Fruit fly (Drosophila melanogaster) whole organism, embryonic: ENCODE results near the gene CG8149.

ENCODE experiments used
- Ada2b ChIP-seq: fragments of 200-800 bp; sonication (Bioruptor generic); IDR thresholded peaks from 2 replicates; pipeline ENCODE4 v1.3.6; 2022; ENCODE audit warnings: missing biosample characterization, missing genetic modification characterization
- Bgb ChIP-seq: fragments of 200-800 bp; sonication (Bioruptor generic); IDR thresholded peaks from 2 replicates; pipeline ENCODE4 v1.3.6; 2022; ENCODE audit warnings: missing biosample characterization, missing genetic modification characterization; ENCODE audit not compliant: partially characterized antibody
- BtbVII ChIP-seq: fragments of 200-800 bp; sonication (Bioruptor generic); optimal IDR thresholded peaks from 3 replicates; lab custom pipeline; 2017; ENCODE audit warnings: missing biosample characterization, mild to moderate bottlenecking, missing genetic modification characterization
- CG1024 ChIP-seq: fragments of 200-800 bp; sonication (Bioruptor generic); IDR thresholded peaks from 2 replicates; pipeline ENCODE4 v1.3.6; 2022; ENCODE audit warnings: missing biosample characterization, missing genetic modification characterization
- CG10462 ChIP-seq: fragments of 200-800 bp; sonication (Bioruptor generic); optimal IDR thresholded peaks from 2 replicates; lab custom pipeline; 2016; ENCODE audit warnings: missing biosample characterization, missing genetic modification characterization
- CG11398 ChIP-seq: fragments of 200-800 bp; sonication (Bioruptor generic); optimal IDR thresholded peaks from 2 replicates; lab custom pipeline; 2016; ENCODE audit warnings: missing biosample characterization, missing genetic modification characterization
- CG11456 ChIP-seq: fragments of 200-800 bp; sonication (Bioruptor generic); IDR thresholded peaks from 3 replicates; pipeline ENCODE4 v1.3.6; 2022; ENCODE audit warnings: missing biosample characterization, missing genetic modification characterization
- CG11504 ChIP-seq: fragments of 200-800 bp; sonication (Bioruptor generic); optimal IDR thresholded peaks from 3 replicates; lab custom pipeline; 2019; ENCODE audit warnings: missing biosample characterization, mild to moderate bottlenecking, missing genetic modification characterization, moderate library complexity
- CG11723 ChIP-seq: fragments of 200-800 bp; sonication (Bioruptor generic); optimal IDR thresholded peaks from 2 replicates; lab custom pipeline; 2017; ENCODE audit warnings: missing biosample characterization, mild to moderate bottlenecking, missing genetic modification characterization
- CG12299 ChIP-seq: fragments of 200-800 bp; sonication (Bioruptor generic); optimal IDR thresholded peaks from 2 replicates; lab custom pipeline; 2018; ENCODE audit warnings: missing biosample characterization, mild to moderate bottlenecking, missing genetic modification characterization
- CG13624 ChIP-seq: fragments of 200-800 bp; sonication (Bioruptor generic); optimal IDR thresholded peaks from 2 replicates; lab custom pipeline; 2016; ENCODE audit warnings: missing biosample characterization, missing genetic modification characterization
- CG14710 ChIP-seq: fragments of 200-800 bp; sonication (Bioruptor generic); optimal IDR thresholded peaks from 3 replicates; lab custom pipeline; 2019; ENCODE audit warnings: missing biosample characterization, mild to moderate bottlenecking, missing genetic modification characterization, moderate library complexity
- CG15696 ChIP-seq: fragments of 200-800 bp; sonication (Bioruptor generic); optimal IDR thresholded peaks from 2 replicates; lab custom pipeline; 2019; ENCODE audit warnings: missing biosample characterization, mild to moderate bottlenecking, missing genetic modification characterization, moderate library complexity
- CG1647 ChIP-seq: fragments of 200-800 bp; sonication (Bioruptor generic); optimal IDR thresholded peaks from 3 replicates; lab custom pipeline; 2016; ENCODE audit warnings: missing biosample characterization, missing genetic modification characterization
- CG17361 ChIP-seq: fragments of 200-800 bp; sonication (Bioruptor generic); IDR thresholded peaks from 3 replicates; pipeline ENCODE4 v1.3.6; 2022; ENCODE audit warnings: missing biosample characterization, missing genetic modification characterization
- CG31388 ChIP-seq: fragments of 200-800 bp; sonication (Bioruptor generic); optimal IDR thresholded peaks from 2 replicates; lab custom pipeline; 2016; ENCODE audit warnings: missing biosample characterization, missing genetic modification characterization
- CG32772 ChIP-seq: fragments of 200-800 bp; sonication (Bioruptor generic); IDR thresholded peaks from 2 replicates; pipeline ENCODE4 v1.3.6; 2022; ENCODE audit warnings: missing biosample characterization, missing genetic modification characterization
- CG6689 ChIP-seq: fragments of 200-800 bp; sonication (Bioruptor generic); IDR thresholded peaks from 2 replicates; pipeline ENCODE4 v1.3.6; 2022; ENCODE audit warnings: missing biosample characterization, missing genetic modification characterization
- CG7357 ChIP-seq: fragments of 200-800 bp; sonication (Bioruptor generic); IDR thresholded peaks from 3 replicates; pipeline ENCODE4 v1.3.6; 2022; ENCODE audit warnings: missing biosample characterization, missing genetic modification characterization
- CG9215 ChIP-seq: fragments of 200-800 bp; sonication (Bioruptor generic); IDR thresholded peaks from 2 replicates; pipeline ENCODE4 v1.3.6; 2022; ENCODE audit warnings: missing biosample characterization, missing genetic modification characterization
- CG9609 ChIP-seq: fragments of 200-800 bp; sonication (Bioruptor generic); optimal IDR thresholded peaks from 3 replicates; lab custom pipeline; 2016; ENCODE audit warnings: missing biosample characterization, missing genetic modification characterization
- CTCF ChIP-seq: fragments of 200-800 bp; sonication (Bioruptor generic); optimal IDR thresholded peaks from 2 replicates; lab custom pipeline; 2017; ENCODE audit warnings: missing biosample characterization, mild to moderate bottlenecking, missing genetic modification characterization, moderate library complexity
- D19A ChIP-seq: fragments of 200-800 bp; optimal IDR thresholded peaks from 3 replicates; lab custom pipeline; 2019; ENCODE audit warnings: missing biosample characterization, mild to moderate bottlenecking, missing genetic modification characterization, moderate library complexity
- Elba2 ChIP-seq: fragments of 200-800 bp; sonication (Bioruptor generic); optimal IDR thresholded peaks from 3 replicates; lab custom pipeline; 2016; ENCODE audit warnings: missing biosample characterization, missing genetic modification characterization
- Fer1 ChIP-seq: fragments of 200-800 bp; sonication (Bioruptor generic); optimal IDR thresholded peaks from 2 replicates; lab custom pipeline; 2017; ENCODE audit warnings: missing biosample characterization, mild to moderate bottlenecking, missing genetic modification characterization
- Gug ChIP-seq: fragments of 200-800 bp; sonication (Bioruptor generic); IDR thresholded peaks from 4 replicates; pipeline ENCODE4 v1.3.6; 2022; ENCODE audit warnings: missing biosample characterization, missing genetic modification characterization
- H15 ChIP-seq: fragments of 200-800 bp; sonication (Bioruptor generic); IDR thresholded peaks from 3 replicates; pipeline ENCODE4 v1.3.6; 2022; ENCODE audit warnings: missing biosample characterization, missing genetic modification characterization
- HLH54F ChIP-seq: fragments of 200-800 bp; sonication (Bioruptor generic); optimal IDR thresholded peaks from 3 replicates; lab custom pipeline; 2016; ENCODE audit warnings: missing biosample characterization, missing genetic modification characterization
- Hr3 ChIP-seq: fragments of 200-800 bp; sonication (Bioruptor generic); optimal IDR thresholded peaks from 3 replicates; lab custom pipeline; 2016; ENCODE audit warnings: missing biosample characterization, missing genetic modification characterization
- Kr ChIP-seq: fragments of 200-800 bp; sonication (Bioruptor generic); optimal IDR thresholded peaks from 2 replicates; lab custom pipeline; 2017; ENCODE audit warnings: missing biosample characterization, mild to moderate bottlenecking, missing genetic modification characterization
- Lhr ChIP-seq: fragments of 200-800 bp; sonication (Bioruptor generic); optimal IDR thresholded peaks from 3 replicates; lab custom pipeline; 2017; ENCODE audit warnings: mild to moderate bottlenecking, missing biosample characterization, missing genetic modification reagents, missing genetic modification characterization
- Myb ChIP-seq: fragments of 200-800 bp; sonication (Bioruptor generic); optimal IDR thresholded peaks from 2 replicates; lab custom pipeline; 2016; ENCODE audit warnings: missing biosample characterization, missing genetic modification characterization
- NK7.1 ChIP-seq: fragments of 200-800 bp; sonication (Bioruptor generic); optimal IDR thresholded peaks from 3 replicates; lab custom pipeline; 2016; ENCODE audit warnings: missing biosample characterization, missing genetic modification characterization
- Nf-YA ChIP-seq: fragments of 200-800 bp; sonication (Bioruptor generic); IDR thresholded peaks from 2 replicates; pipeline ENCODE4 v1.3.6; 2022; ENCODE audit warnings: missing biosample characterization, missing genetic modification characterization
- Optix ChIP-seq: fragments of 200-800 bp; sonication (Bioruptor generic); IDR thresholded peaks from 3 replicates; pipeline ENCODE4 v1.3.6; 2022; ENCODE audit warnings: missing biosample characterization, missing genetic modification characterization
- PHDP ChIP-seq: fragments of 200-800 bp; sonication (Bioruptor generic); optimal IDR thresholded peaks from 3 replicates; lab custom pipeline; 2018; ENCODE audit warnings: missing biosample characterization, mild to moderate bottlenecking, missing genetic modification characterization, moderate library complexity
- Poxn ChIP-seq: fragments of 200-800 bp; sonication (Bioruptor generic); IDR thresholded peaks from 2 replicates; pipeline ENCODE4 v1.3.6; 2022; ENCODE audit warnings: missing biosample characterization, missing genetic modification characterization
- Ptx1 ChIP-seq: fragments of 200-800 bp; sonication (Bioruptor generic); IDR thresholded peaks from 2 replicates; pipeline ENCODE4 v1.3.6; 2022; ENCODE audit warnings: missing biosample characterization, missing genetic modification characterization
- ato ChIP-seq: fragments of 200-800 bp; sonication (Bioruptor generic); IDR thresholded peaks from 2 replicates; pipeline ENCODE4 v1.3.6; 2022; ENCODE audit warnings: missing biosample characterization, missing genetic modification characterization; ENCODE audit not compliant: partially characterized antibody
- hb ChIP-seq: fragments of 200-800 bp; sonication (Bioruptor generic); IDR thresholded peaks from 3 replicates; pipeline ENCODE4 v1.3.6; 2022; ENCODE audit warnings: missing biosample characterization, missing genetic modification characterization; ENCODE audit not compliant: partially characterized antibody
- hth ChIP-seq: fragments of >200 bp; optimal IDR thresholded peaks from 2 replicates; lab custom pipeline; 2017; ENCODE audit warnings: inconsistent platforms
- lbe ChIP-seq: fragments of 200-800 bp; sonication (Bioruptor generic); optimal IDR thresholded peaks from 2 replicates; lab custom pipeline; 2016; ENCODE audit warnings: missing biosample characterization, mild to moderate bottlenecking, missing genetic modification characterization
- nom ChIP-seq: fragments of 200-800 bp; sonication (Bioruptor generic); optimal IDR thresholded peaks from 2 replicates; lab custom pipeline; 2017; ENCODE audit warnings: missing biosample characterization, missing genetic modification characterization, mild to moderate bottlenecking, moderate library complexity, missing genetic modification reagents
- pan ChIP-seq, 4 experiments: fragments of >200 bp in 3 of 4; fragments of 200-800 bp in 1 of 4; sonication (Bioruptor generic) in 1 of 4; optimal IDR thresholded peaks in 3 of 4; IDR thresholded peaks in 1 of 4; 2 replicates each; pipeline versions ENCODE4 v1.3.6 to Lab custom; 2017 to 2022; ENCODE audit warnings: missing biosample characterization in 2 of 4, missing genetic modification characterization in 2 of 4, mixed read lengths in 1 of 4
- sc ChIP-seq, 3 experiments: fragments of >200 bp in 2 of 3; fragments of 200-800 bp in 1 of 3; sonication (Bioruptor generic) in 1 of 3; optimal IDR thresholded peaks; 2 replicates in 2 of 3; 3 replicates in 1 of 3; lab custom pipeline; 2017; ENCODE audit warnings: mild to moderate bottlenecking in 1 of 3, missing biosample characterization in 1 of 3, missing genetic modification characterization in 1 of 3, missing genetic modification reagents in 1 of 3
- seq ChIP-seq: fragments of 200-800 bp; sonication (Bioruptor generic); IDR thresholded peaks from 2 replicates; pipeline ENCODE4 v1.3.6; 2022; ENCODE audit warnings: missing biosample characterization, missing genetic modification characterization
- sima ChIP-seq: fragments of 200-800 bp; sonication (Bioruptor generic); optimal IDR thresholded peaks from 2 replicates; lab custom pipeline; 2016; ENCODE audit warnings: missing biosample characterization, missing genetic modification characterization
- slbo ChIP-seq: fragments of 200-800 bp; sonication (Bioruptor generic); IDR thresholded peaks from 2 replicates; pipeline ENCODE4 v1.3.6; 2022; ENCODE audit warnings: missing biosample characterization, missing genetic modification characterization
- so ChIP-seq: fragments of 200-800 bp; sonication (Bioruptor generic); IDR thresholded peaks from 3 replicates; pipeline ENCODE4 v1.3.6; 2022; ENCODE audit warnings: missing biosample characterization, missing genetic modification characterization
- stc ChIP-seq: fragments of 200-800 bp; sonication (Bioruptor generic); IDR thresholded peaks from 2 replicates; pipeline ENCODE4 v1.3.6; 2022; ENCODE audit warnings: missing biosample characterization, missing genetic modification characterization
- zfh2 ChIP-seq: fragments of 200-800 bp; sonication (Bioruptor generic); optimal IDR thresholded peaks from 2 replicates; lab custom pipeline; 2016; ENCODE audit warnings: missing biosample characterization, missing genetic modification characterization

Gene CG8149

DNA sequence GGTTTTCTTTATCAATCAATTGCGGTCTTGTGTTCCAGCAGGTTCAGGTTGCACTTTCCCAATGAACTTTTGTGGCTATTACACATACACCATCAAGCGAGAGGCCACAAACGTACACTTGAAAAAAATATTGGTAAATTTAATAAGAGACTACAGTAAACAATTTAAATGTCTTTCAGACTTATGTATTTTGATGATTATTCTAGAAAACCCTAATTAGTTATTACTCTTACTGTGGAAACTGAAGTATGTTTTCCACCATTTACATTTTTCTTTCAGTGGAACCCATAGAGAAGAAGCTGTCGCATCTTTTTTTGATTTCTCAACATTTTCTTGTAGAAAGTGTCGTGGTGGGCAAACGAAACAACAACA is 29.7 kb downstream of the CG8149 start (continued):
- TF ChIP-seq CG11723 (GFP tag; lab: Kevin White, UChicago) (peak; percentile 89), Myb (GFP tag; lab: Kevin White, UChicago) (peak; percentile 75), Lhr (GFP tag; lab: Kevin White, UChicago) (peak; percentile 89), CG9609 (GFP tag; lab: Kevin White, UChicago) (peak; percentile 90), D19A (tag; lab: Kevin White, UChicago) (peak; percentile 91), CG6689 (GFP tag; lab: Robert Waterston, UW) (peak; percentile 91), lbe (peak; percentile 35), hb (GFP tag; lab: Robert Waterston, UW) (no peak), CG11504 (tag; lab: Kevin White, UChicago) (peak; percentile 96), hth (no peak), CG1024 (peak; percentile 92), CG9215 (GFP tag; lab: Robert Waterston, UW) (no peak), Ada2b (GFP tag; lab: Robert Waterston, UW) (peak; percentile 92), Optix (GFP tag; lab: Robert Waterston, UW) (peak; percentile 47; the same call in 2 of the 3 replicates), sc (optimal IDR thresholded peaks at IDR 0.05; lab: Kevin White, UChicago) (no peak), sc (GFP tag; optimal IDR thresholded peaks at IDR 0.05; lab: Kevin White, UChicago) (peak; percentile 92), Nf-YA (GFP tag; lab: Robert Waterston, UW) (peak; percentile 84), Bgb (GFP tag; lab: Robert Waterston, UW) (no peak), CG7357 (GFP tag; lab: Robert Waterston, UW) (peak; percentile 82), Hr3 (GFP tag; lab: Kevin White, UChicago) (peak; percentile 92), HLH54F (GFP tag; lab: Kevin White, UChicago) (peak; percentile 82), Gug (GFP tag; lab: Robert Waterston, UW) (peak; percentile 76), seq (peak; percentile 82), Kr (GFP tag; lab: Kevin White, UChicago) (no peak), BtbVII (GFP tag; lab: Kevin White, UChicago) (peak; percentile 85), CG17361 (GFP tag; lab: Robert Waterston, UW) (peak; percentile 97), H15 (peak; percentile 90), slbo (GFP tag; lab: Robert Waterston, UW) (peak; percentile 93), CG10462 (GFP tag; lab: Kevin White, UChicago) (peak; percentile 83), CG32772 (GFP tag; lab: Robert Waterston, UW) (peak; percentile 93), zfh2 (GFP tag; lab: Kevin White, UChicago) (peak; percentile 70), CG15696 (peak; percentile 54), PHDP (tag; lab: Kevin White, UChicago) (peak; percentile 96), CG31388 (GFP tag; lab: Kevin White, UChicago) (peak; percentile 86), so (GFP tag; lab: Robert Waterston, UW) (peak; percentile 90), stc (peak; percentile 93), CG11398 (GFP tag; lab: Kevin White, UChicago) (peak; percentile 94), CG1647 (peak; percentile 90), Fer1 (GFP tag; lab: Kevin White, UChicago) (peak; percentile 78), ato (GFP tag; lab: Robert Waterston, UW) (no peak), CG14710 (tag; lab: Kevin White, UChicago) (peak; percentile 92), Poxn (GFP tag; lab: Robert Waterston, UW) (peak; percentile 37; the same call in 1 of the 2 replicates), CG12299 (tag; lab: Kevin White, UChicago) (peak; percentile 92), CTCF (GFP tag; lab: Kevin White, UChicago) (peak; percentile 65), CG11456 (GFP tag; lab: Robert Waterston, UW) (peak; percentile 88; the same call in 2 of the 3 replicates), nom (GFP tag; lab: Kevin White, UChicago) (no peak), NK7.1 (peak; percentile 81), pan (optimal IDR thresholded peaks at IDR 0.05; lab: Kevin White, UChicago) (no peak), pan (GFP tag; optimal IDR thresholded peaks at IDR 0.05 in 1 of 2, IDR thresholded peaks at IDR 0.05 in 1 of 2) (peak in 1 of 2 experiments; percentile 93), Elba2 (no peak), CG13624 (GFP tag; lab: Kevin White, UChicago) (peak; percentile 89), sima (GFP tag; lab: Kevin White, UChicago) (peak; percentile 85), Ptx1 (GFP tag; lab: Robert Waterston, UW) (peak; percentile 92)
